Worm (Caenorhabditis elegans) whole organism, L4 larva: ENCODE measurements around the gene W06A7.4.

Source experiments
- F37D6.2 ChIP-seq: sonication (generic microtip); optimal IDR thresholded peaks from 2 replicates; lab custom pipeline; 2016; ENCODE audit warnings: mild to moderate bottlenecking, missing genetic modification characterization, missing compliant biosample characterization
- F44E2.7 ChIP-seq: fragments of 200-800 bp; sonication (Bioruptor generic); IDR thresholded peaks from 2 replicates; pipeline ENCODE4 v2.1.2; 2022; ENCODE audit warnings: missing genetic modification characterization, missing compliant biosample characterization
- F49E8.2 ChIP-seq: sonication (generic microtip); optimal IDR thresholded peaks from 2 replicates; lab custom pipeline; 2016; ENCODE audit warnings: missing compliant biosample characterization, mild to moderate bottlenecking, missing genetic modification characterization, borderline replicate concordance
- R02D3.7 ChIP-seq: fragments of 150-350 bp; sonication (generic microtip); optimal IDR thresholded peaks from 3 replicates; lab custom pipeline; 2014; ENCODE audit warnings: missing biosample characterization, missing genetic modification characterization
- T26A8.4 ChIP-seq: fragments of 200-800 bp; sonication (Bioruptor generic); IDR thresholded peaks from 2 replicates; pipeline ENCODE4 v1.3.6; 2022; ENCODE audit warnings: missing genetic modification characterization, missing compliant biosample characterization
- ZK337.2 ChIP-seq: fragments of 200-800 bp; sonication (Bioruptor generic); IDR thresholded peaks from 2 replicates; pipeline ENCODE4 v1.3.6; 2022; ENCODE audit warnings: missing genetic modification reagents, missing genetic modification characterization, missing compliant biosample characterization
- ZK546.5 ChIP-seq, 2 experiments: sonication (generic microtip); optimal IDR thresholded peaks; 2 replicates each; lab custom pipeline; 2017; ENCODE audit warnings: missing biosample characterization in 2 of 2, missing genetic modification characterization in 2 of 2
- aha-1 ChIP-seq: fragments of 150-350 bp; peaks from one replicate; lab custom pipeline; 2014; ENCODE audit warnings: missing biosample characterization, missing genetic modification characterization
- ama-1 ChIP-seq: fragments of 150-350 bp; optimal IDR thresholded peaks from 2 replicates; lab custom pipeline; 2014; ENCODE audit warnings: inconsistent platforms, mixed read lengths
- ces-1 ChIP-seq: fragments of 150-350 bp; sonication (generic microtip); optimal IDR thresholded peaks from 4 replicates; lab custom pipeline; 2014; ENCODE audit warnings: missing biosample characterization, missing genetic modification reagents, missing genetic modification characterization
- daf-12 ChIP-seq: fragments of 150-350 bp; optimal IDR thresholded peaks from 2 replicates; lab custom pipeline; 2014; ENCODE audit warnings: missing biosample characterization, missing genetic modification reagents, missing genetic modification characterization
- daf-19 ChIP-seq: fragments of 200-800 bp; sonication (Bioruptor generic); conservative IDR thresholded peaks from 2 replicates; pipeline ENCODE4 v1.3.6; 2022; ENCODE audit warnings: missing genetic modification characterization, missing compliant biosample characterization
- daf-8 ChIP-seq: fragments of 200-800 bp; sonication (Bioruptor generic); IDR thresholded peaks from 2 replicates; pipeline ENCODE4 v1.3.6; 2022; ENCODE audit warnings: missing genetic modification characterization, missing compliant biosample characterization
- dmd-9 ChIP-seq: fragments of 200-800 bp; sonication (Bioruptor generic); IDR thresholded peaks from 2 replicates; pipeline ENCODE4 v1.3.6; 2022; ENCODE audit warnings: missing genetic modification reagents, missing genetic modification characterization, missing compliant biosample characterization
- dpl-1 ChIP-seq: fragments of 150-350 bp; optimal IDR thresholded peaks from 2 replicates; lab custom pipeline; 2014; ENCODE audit warnings: missing biosample characterization, missing genetic modification reagents, missing genetic modification characterization
- egl-27 ChIP-seq: sonication (generic microtip); optimal IDR thresholded peaks from 3 replicates; lab custom pipeline; 2017; ENCODE audit warnings: missing biosample characterization, missing genetic modification reagents, missing genetic modification characterization
- hif-1 ChIP-seq, 2 experiments: sonication (generic microtip); optimal IDR thresholded peaks; 2 replicates each; lab custom pipeline; 2016 to 2017; ENCODE audit warnings: missing compliant biosample characterization in 2 of 2, missing genetic modification characterization in 2 of 2, missing genetic modification reagents in 2 of 2, missing genotype in 2 of 2, mild to moderate bottlenecking in 1 of 2
- hlh-30 ChIP-seq: sonication (generic microtip); optimal IDR thresholded peaks from 2 replicates; lab custom pipeline; 2017; ENCODE audit warnings: antibody characterized with exemption, mild to moderate bottlenecking, missing genetic modification characterization, missing compliant biosample characterization; ENCODE audit not compliant: insufficient read depth
- lin-1 ChIP-seq: fragments of 200-800 bp; sonication (Bioruptor generic); IDR thresholded peaks from 2 replicates; pipeline ENCODE4 v1.3.6; 2022; ENCODE audit warnings: missing genetic modification reagents, missing genetic modification characterization, missing compliant biosample characterization
- lir-3 ChIP-seq: sonication (generic microtip); optimal IDR thresholded peaks from 2 replicates; lab custom pipeline; 2016; ENCODE audit warnings: mild to moderate bottlenecking, missing genetic modification characterization, missing compliant biosample characterization
- madf-5 ChIP-seq, 2 experiments: fragments of 200-800 bp; sonication (Bioruptor generic); IDR thresholded peaks; 2 replicates each; pipeline ENCODE4 v1.3.6; 2022; ENCODE audit warnings: missing compliant biosample characterization in 2 of 2, missing genetic modification characterization in 2 of 2
- mxl-2 ChIP-seq: fragments of 200-800 bp; sonication (Bioruptor generic); conservative IDR thresholded peaks from 2 replicates; pipeline ENCODE4 v1.3.6; 2022; ENCODE audit warnings: missing genetic modification reagents, missing genetic modification characterization, missing compliant biosample characterization
- mxl-3 ChIP-seq: fragments of 200-800 bp; sonication (Bioruptor generic); optimal IDR thresholded peaks from 2 replicates; lab custom pipeline; 2018; ENCODE audit warnings: mild to moderate bottlenecking, missing genetic modification characterization, missing compliant biosample characterization
- nhr-102 ChIP-seq: sonication (generic microtip); optimal IDR thresholded peaks from 2 replicates; lab custom pipeline; 2016; ENCODE audit warnings: mild to moderate bottlenecking, missing genetic modification characterization, moderate library complexity, missing compliant biosample characterization
- nhr-237 ChIP-seq: sonication (generic microtip); optimal IDR thresholded peaks from 2 replicates; lab custom pipeline; 2017; ENCODE audit warnings: missing biosample characterization, missing genetic modification characterization
- nhr-25 ChIP-seq: sonication (generic microtip); optimal IDR thresholded peaks from 2 replicates; lab custom pipeline; 2017; ENCODE audit warnings: missing genetic modification characterization, mild to moderate bottlenecking, missing compliant biosample characterization, antibody characterized with exemption, moderate library complexity, borderline replicate concordance; ENCODE audit not compliant: insufficient read depth
- nhr-28 ChIP-seq: fragments of 150-350 bp; optimal IDR thresholded peaks from 2 replicates; lab custom pipeline; 2014; ENCODE audit warnings: missing biosample characterization, missing genetic modification characterization
- nhr-6 ChIP-seq: fragments of 150-350 bp; optimal IDR thresholded peaks from 2 replicates; lab custom pipeline; 2014; ENCODE audit warnings: missing biosample characterization, missing genetic modification characterization
- saeg-2 ChIP-seq: fragments of 200-800 bp; sonication (Bioruptor generic); IDR thresholded peaks from 2 replicates; pipeline ENCODE4 v1.3.6; 2022; ENCODE audit warnings: missing genetic modification reagents, missing genetic modification characterization, missing compliant biosample characterization
- skn-1 ChIP-seq: fragments of 150-350 bp; optimal IDR thresholded peaks from 2 replicates; lab custom pipeline; 2014; ENCODE audit warnings: missing biosample characterization, missing genetic modification characterization
- unc-62 ChIP-seq, 3 experiments: fragments of 150-350 bp in 1 of 3; sonication (generic microtip); optimal IDR thresholded peaks in 2 of 3; peaks in 1 of 3; 1 replicate in 1 of 3; 2 replicates in 2 of 3; lab custom pipeline; 2014 to 2017; ENCODE audit warnings: missing biosample characterization in 3 of 3, missing genetic modification characterization in 3 of 3, missing genetic modification reagents in 3 of 3, missing genotype in 1 of 3
- vab-7 ChIP-seq: fragments of 200-800 bp; sonication (Bioruptor generic); IDR thresholded peaks from 2 replicates; pipeline ENCODE4 v1.3.6; 2022; ENCODE audit warnings: missing genetic modification reagents, missing genetic modification characterization, missing compliant biosample characterization
- zfp-3 ChIP-seq: fragments of 200-800 bp; sonication (Bioruptor generic); conservative IDR thresholded peaks from 2 replicates; pipeline ENCODE4 v1.3.6; 2022; ENCODE audit warnings: missing genetic modification reagents, missing genetic modification characterization, missing compliant biosample characterization
- ztf-11 ChIP-seq: fragments of 150-350 bp; optimal IDR thresholded peaks from 2 replicates; lab custom pipeline; 2014; ENCODE audit warnings: missing biosample characterization, missing genetic modification characterization

W06A7.4 gene

DNA sequence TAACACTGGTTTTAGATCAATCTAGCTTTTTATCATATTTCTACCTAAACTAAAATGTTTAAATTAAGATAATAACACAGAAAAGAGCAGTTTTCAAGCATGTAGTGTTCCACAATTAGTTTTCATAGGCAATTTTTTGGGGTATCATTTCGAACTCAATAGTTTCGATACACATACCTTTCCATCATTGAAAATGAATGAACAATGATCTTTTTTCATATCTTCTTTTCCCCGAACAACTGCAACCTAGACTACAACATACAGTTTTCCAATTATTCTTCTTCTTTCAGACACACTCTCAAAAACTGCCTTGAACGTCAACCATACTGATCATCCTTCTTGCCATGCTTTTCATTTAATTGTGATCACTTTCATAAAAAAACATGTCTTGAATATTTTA is at the start of gene W06A7.4:
Gene W06A7.4 (plus strand): TSS at position 301 of the 400 bp plus-strand sequence.
- TF ChIP-seq daf-12 (tag; lab: Kevin White, UChicago) (no peak), nhr-28 (tag; lab: Kevin White, UChicago) (peak; percentile 30)

DNA sequence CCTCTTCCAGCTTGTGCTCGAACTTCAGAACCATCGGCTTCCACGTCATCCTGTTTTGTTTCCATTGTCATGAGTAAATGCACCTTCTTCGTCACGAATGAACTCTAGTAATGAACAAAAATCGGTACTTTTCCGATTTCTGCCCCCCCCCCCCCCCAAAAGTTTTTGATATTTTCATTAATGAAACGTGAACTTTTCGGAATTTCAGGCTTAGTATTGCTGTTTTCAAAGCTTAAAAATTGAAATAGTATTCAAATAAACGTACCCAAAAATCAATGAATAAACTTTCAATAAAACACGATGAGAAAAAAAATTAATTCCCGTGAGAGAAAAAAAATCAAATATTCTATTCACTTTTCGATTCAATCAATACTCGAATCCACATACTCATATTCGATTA is 44.6 kb upstream of the W06A7.4 start, which contains the start of the genes scrm-7 and Y50E8A.10:
Gene scrm-7 (minus strand): TSS at position 101 of the 400 bp plus-strand sequence.
Gene Y50E8A.10 (plus strand): TSS at position 353 of the 400 bp plus-strand sequence.
- TF ChIP-seq lin-1, result no peak
- no peak for TF ChIP-seq nhr-237 (tag; lab: Kevin White, UChicago)
- TF ChIP-seq mxl-3 (GFP tag; lab: Kevin White, UChicago), result no peak
- no peak for TF ChIP-seq egl-27 (tag; lab: Kevin White, UChicago)
- TF ChIP-seq vab-7 (GFP tag; lab: Robert Waterston, UW), result no peak
- TF ChIP-seq lir-3 (tag; lab: Kevin White, UChicago), result no peak
- TF ChIP-seq ZK546.5 (tag; optimal IDR thresholded peaks at IDR 0.05; lab: Kevin White, UChicago), result no peak
- TF ChIP-seq F37D6.2, result no peak
- no peak for TF ChIP-seq saeg-2
- TF ChIP-seq mxl-2 (GFP tag; lab: Robert Waterston, UW), result no peak
- TF ChIP-seq aha-1, result no peak
- no peak for TF ChIP-seq skn-1 (tag; lab: Kevin White, UChicago)
- TF ChIP-seq dpl-1 (GFP tag; lab: Kevin White, UChicago), result no peak
- no peak for TF ChIP-seq ztf-11 (tag; lab: Kevin White, UChicago)
- no peak for TF ChIP-seq unc-62 (GFP tag; optimal IDR thresholded peaks at IDR 0.05 in 1 of 2; lab: Kevin White, UChicago)
- no peak for TF ChIP-seq unc-62 (tag; optimal IDR thresholded peaks at IDR 0.05; lab: Kevin White, UChicago)
- no peak for TF ChIP-seq nhr-6
- no peak for TF ChIP-seq ces-1

DNA sequence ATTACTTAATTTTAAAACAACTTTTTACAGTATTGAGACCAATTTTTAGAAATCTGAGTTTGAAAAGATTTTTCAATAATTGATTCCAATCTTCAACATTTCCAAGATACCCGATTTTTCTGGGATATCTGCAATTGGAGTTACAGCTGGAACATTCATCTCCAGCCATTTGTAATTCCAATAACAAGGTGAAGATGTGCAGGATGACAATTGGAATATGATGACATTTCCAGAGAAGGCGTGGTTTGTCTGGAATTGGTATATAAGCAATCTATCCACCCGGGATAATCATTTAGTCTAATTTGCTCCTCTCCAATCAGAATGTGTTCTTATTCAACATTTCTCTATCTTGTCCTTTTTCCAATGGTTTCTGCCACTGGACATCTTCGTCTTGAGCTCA is 43.1 kb upstream of the W06A7.4 start, which contains the start of gene Y50E8A.11:
Gene Y50E8A.11 (plus strand): TSS at position 301 of the 400 bp plus-strand sequence.
- TF ChIP-seq daf-19 (GFP tag; lab: Robert Waterston, UW) (no peak), dpl-1 (GFP tag; lab: Kevin White, UChicago) (no peak), hlh-30 (tag; lab: Kevin White, UChicago) (no peak), ZK337.2 (GFP tag; lab: Robert Waterston, UW) (no peak), nhr-102 (no peak), R02D3.7 (no peak), madf-5 (GFP tag; IDR thresholded peaks at IDR 0.05; lab: Robert Waterston, UW) (no peak), T26A8.4 (no peak), F44E2.7 (GFP tag; lab: Robert Waterston, UW) (no peak), nhr-25 (no peak), dmd-9 (GFP tag; lab: Robert Waterston, UW) (no peak), ama-1 (lab: Kevin White, UChicago) (no peak), F49E8.2 (no peak), hif-1 (tag; optimal IDR thresholded peaks at IDR 0.05; lab: Kevin White, UChicago) (no peak), zfp-3 (GFP tag; lab: Robert Waterston, UW) (no peak)

- TF ChIP-seq daf-8, result no peak
- TF ChIP-seq unc-62 (GFP tag; optimal IDR thresholded peaks at IDR 0.05 in 1 of 2; lab: Kevin White, UChicago), result peak in 1 of 2 experiments; percentile 95
- no peak for TF ChIP-seq unc-62 (tag; optimal IDR thresholded peaks at IDR 0.05; lab: Kevin White, UChicago)
Measured at ce11 chrV:14784160-14784774, 40.0 kb upstream of the W06A7.4 start, which contains the start of gene Y50E8A.12. Gene Y50E8A.12 (minus strand): TSS chrV:14784210.
